Worm (Caenorhabditis elegans) whole organism, L1 larva: ENCODE data around the gene F49H12.2.

Source experiments
- C16A3.4 ChIP-seq: fragments of 150-350 bp; optimal IDR thresholded peaks from 2 replicates; lab custom pipeline; 2014; ENCODE audit warnings: missing biosample characterization, missing genetic modification characterization
- C34B4.2 ChIP-seq: sonication (generic microtip); optimal IDR thresholded peaks from 2 replicates; lab custom pipeline; 2017; ENCODE audit warnings: mild to moderate bottlenecking, missing genetic modification characterization, missing compliant biosample characterization
- F16B12.6 ChIP-seq: fragments of 150-350 bp; optimal IDR thresholded peaks from 2 replicates; lab custom pipeline; 2014; ENCODE audit warnings: missing biosample characterization, missing genetic modification characterization
- Y116A8C.19 ChIP-seq: sonication (generic microtip); optimal IDR thresholded peaks from 2 replicates; lab custom pipeline; 2016; ENCODE audit warnings: missing compliant biosample characterization, missing genetic modification characterization, borderline replicate concordance
- aha-1 ChIP-seq: fragments of 150-350 bp; optimal IDR thresholded peaks from 2 replicates; lab custom pipeline; 2014; ENCODE audit warnings: missing biosample characterization, missing genetic modification characterization
- alr-1 ChIP-seq: fragments of 200-800 bp; sonication (Bioruptor generic); optimal IDR thresholded peaks from 2 replicates; lab custom pipeline; 2018; ENCODE audit warnings: borderline replicate concordance, mild to moderate bottlenecking, missing genetic modification characterization, missing compliant biosample characterization
- blmp-1 ChIP-seq: fragments of 150-350 bp; optimal IDR thresholded peaks from 2 replicates; lab custom pipeline; 2014; ENCODE audit warnings: missing biosample characterization, missing genetic modification characterization
- ceh-63 ChIP-seq: fragments of 200-800 bp; sonication (Bioruptor generic); optimal IDR thresholded peaks from 2 replicates; lab custom pipeline; 2018; ENCODE audit warnings: mild to moderate bottlenecking, missing genetic modification characterization, missing compliant biosample characterization
- ceh-8 ChIP-seq: fragments of 200-800 bp; sonication (Bioruptor generic); optimal IDR thresholded peaks from 2 replicates; lab custom pipeline; 2018; ENCODE audit warnings: mild to moderate bottlenecking, missing genetic modification characterization, moderate library complexity, missing compliant biosample characterization
- ceh-82 ChIP-seq, 3 experiments: fragments of 150-350 bp in 1 of 3; sonication (generic microtip) in 2 of 3; optimal IDR thresholded peaks; 2 replicates each; lab custom pipeline; 2014 to 2017; ENCODE audit warnings: missing biosample characterization in 3 of 3, missing genetic modification characterization in 3 of 3
- ceh-88 ChIP-seq: fragments of 200-800 bp; sonication (Bioruptor generic); IDR thresholded peaks from 2 replicates; pipeline ENCODE4 v1.3.6; 2022; ENCODE audit warnings: missing genetic modification characterization, missing compliant biosample characterization
- ces-1 ChIP-seq: fragments of 150-350 bp; optimal IDR thresholded peaks from 2 replicates; lab custom pipeline; 2014; ENCODE audit warnings: missing biosample characterization, missing genetic modification reagents, missing genetic modification characterization
- dpl-1 ChIP-seq, 3 experiments: fragments of 150-350 bp in 2 of 3; sonication (generic microtip) in 1 of 3; optimal IDR thresholded peaks; 2 replicates each; lab custom pipeline; 2014 to 2017; ENCODE audit warnings: missing biosample characterization in 3 of 3, missing genetic modification characterization in 3 of 3, missing genetic modification reagents in 3 of 3
- dsc-1 ChIP-seq: sonication (generic microtip); optimal IDR thresholded peaks from 2 replicates; lab custom pipeline; 2016; ENCODE audit warnings: mild to moderate bottlenecking, missing genetic modification characterization, missing compliant biosample characterization
- efl-1 ChIP-seq, 4 experiments: fragments of 150-350 bp; optimal IDR thresholded peaks in 3 of 4; peaks in 1 of 4; 1 replicate in 1 of 4; 2 replicates in 3 of 4; lab custom pipeline; 2014; ENCODE audit warnings: missing biosample characterization in 2 of 4, missing genetic modification characterization in 2 of 4, missing genetic modification reagents in 2 of 4
- efl-3 ChIP-seq: fragments of 200-800 bp; sonication (Bioruptor generic); optimal IDR thresholded peaks from 2 replicates; lab custom pipeline; 2018; ENCODE audit warnings: mild to moderate bottlenecking, missing genetic modification characterization, missing compliant biosample characterization
- elt-2 ChIP-seq: sonication (generic microtip); optimal IDR thresholded peaks from 2 replicates; lab custom pipeline; 2016; ENCODE audit warnings: missing genetic modification characterization, mild to moderate bottlenecking, inconsistent platforms, missing compliant biosample characterization, missing genetic modification reagents
- elt-3 ChIP-seq, 6 experiments: fragments of 150-350 bp in 1 of 6; sonication (generic microtip); optimal IDR thresholded peaks; 2 replicates each; lab custom pipeline; 2017 to 2018; ENCODE audit warnings: missing biosample characterization in 6 of 6, missing genetic modification characterization in 6 of 6, inconsistent platforms in 1 of 6
- ets-5 ChIP-seq: fragments of 200-800 bp; sonication (Bioruptor generic); IDR thresholded peaks from 2 replicates; pipeline ENCODE4 v1.3.6; 2022; ENCODE audit warnings: missing genetic modification characterization, missing compliant biosample characterization
- grh-1 ChIP-seq: fragments of 200-800 bp; sonication (Bioruptor generic); IDR thresholded peaks from 2 replicates; pipeline ENCODE4 v1.3.6; 2022; ENCODE audit warnings: missing genetic modification reagents, missing genetic modification characterization, missing compliant biosample characterization
- hlh-4 ChIP-seq: sonication (generic microtip); optimal IDR thresholded peaks from 2 replicates; lab custom pipeline; 2016; ENCODE audit warnings: mild to moderate bottlenecking, missing genetic modification characterization, missing compliant biosample characterization
- jun-1 ChIP-seq: fragments of 150-350 bp; optimal IDR thresholded peaks from 2 replicates; lab custom pipeline; 2014; ENCODE audit warnings: missing biosample characterization, missing genetic modification reagents, missing genetic modification characterization
- lin-13 ChIP-seq: fragments of 150-350 bp; optimal IDR thresholded peaks from 2 replicates; lab custom pipeline; 2014; ENCODE audit warnings: missing biosample characterization, missing genetic modification reagents, missing genetic modification characterization
- lin-14 ChIP-seq: fragments of 200-800 bp; sonication (Bioruptor generic); optimal IDR thresholded peaks from 2 replicates; lab custom pipeline; 2018; ENCODE audit warnings: mild to moderate bottlenecking, missing genetic modification characterization, moderate library complexity, missing compliant biosample characterization
- lin-35 ChIP-seq, 2 experiments: fragments of 150-350 bp; optimal IDR thresholded peaks; 2 replicates each; lab custom pipeline; 2014; ENCODE audit warnings: missing biosample characterization in 2 of 2, missing genetic modification characterization in 2 of 2, missing genetic modification reagents in 2 of 2
- lir-3 ChIP-seq: sonication (generic microtip); optimal IDR thresholded peaks from 2 replicates; lab custom pipeline; 2016; ENCODE audit warnings: mild to moderate bottlenecking, missing genetic modification characterization, moderate library complexity, missing compliant biosample characterization; ENCODE audit not compliant: poor library complexity
- lsy-2 ChIP-seq, 2 experiments: fragments of 150-350 bp; optimal IDR thresholded peaks; 2 replicates each; lab custom pipeline; 2014; ENCODE audit warnings: missing biosample characterization in 2 of 2, missing genetic modification characterization in 2 of 2
- mab-9 ChIP-seq: fragments of 200-800 bp; sonication (Bioruptor generic); IDR thresholded peaks from 2 replicates; pipeline ENCODE4 v1.3.6; 2022; ENCODE audit warnings: missing genetic modification reagents, missing genetic modification characterization, missing compliant biosample characterization
- nhr-11 ChIP-seq: fragments of 150-350 bp; optimal IDR thresholded peaks from 2 replicates; lab custom pipeline; 2014; ENCODE audit warnings: missing biosample characterization, missing genetic modification characterization
- nhr-19 ChIP-seq: fragments of 200-800 bp; sonication (Bioruptor generic); conservative IDR thresholded peaks from 2 replicates; pipeline ENCODE4 v1.3.6; 2022; ENCODE audit warnings: missing genetic modification characterization, missing compliant biosample characterization
- nhr-20 ChIP-seq: sonication (generic microtip); optimal IDR thresholded peaks from 2 replicates; lab custom pipeline; 2016; ENCODE audit warnings: mild to moderate bottlenecking, missing genetic modification characterization, missing compliant biosample characterization
- nhr-237 ChIP-seq: fragments of 150-350 bp; optimal IDR thresholded peaks from 2 replicates; lab custom pipeline; 2014; ENCODE audit warnings: missing biosample characterization, missing genetic modification characterization
- nhr-28 ChIP-seq: fragments of 150-350 bp; optimal IDR thresholded peaks from 2 replicates; lab custom pipeline; 2014; ENCODE audit warnings: missing biosample characterization, missing genetic modification characterization
- nhr-77 ChIP-seq: fragments of 150-350 bp; optimal IDR thresholded peaks from 2 replicates; lab custom pipeline; 2014; ENCODE audit warnings: missing biosample characterization, missing genetic modification characterization
- nhr-84 ChIP-seq: sonication (generic microtip); optimal IDR thresholded peaks from 2 replicates; lab custom pipeline; 2017; ENCODE audit warnings: missing biosample characterization, missing genetic modification characterization
- nhr-85 ChIP-seq: sonication (generic microtip); peaks from one replicate; lab custom pipeline; 2016; ENCODE audit warnings: missing genetic modification characterization, inconsistent platforms, missing compliant biosample characterization
- pag-3 ChIP-seq: sonication (generic microtip); optimal IDR thresholded peaks from 2 replicates; lab custom pipeline; 2017; ENCODE audit warnings: missing genetic modification characterization, mild to moderate bottlenecking, missing compliant biosample characterization, antibody characterized with exemption, borderline replicate concordance; ENCODE audit not compliant: insufficient read depth
- snu-23 ChIP-seq: sonication (generic microtip); optimal IDR thresholded peaks from 2 replicates; lab custom pipeline; 2016; ENCODE audit warnings: missing genetic modification characterization, missing compliant biosample characterization
- sox-4 ChIP-seq: sonication (generic microtip); optimal IDR thresholded peaks from 2 replicates; lab custom pipeline; 2016; ENCODE audit warnings: missing genetic modification characterization, missing compliant biosample characterization
- sup-37 ChIP-seq: fragments of 200-800 bp; sonication (Bioruptor generic); optimal IDR thresholded peaks from 2 replicates; lab custom pipeline; 2018; ENCODE audit warnings: mild to moderate bottlenecking, missing genetic modification characterization, missing compliant biosample characterization
- tbx-2 ChIP-seq: sonication (generic microtip); optimal IDR thresholded peaks from 2 replicates; lab custom pipeline; 2016; ENCODE audit warnings: missing genetic modification characterization, missing compliant biosample characterization
- unc-130 ChIP-seq: fragments of 150-350 bp; optimal IDR thresholded peaks from 2 replicates; lab custom pipeline; 2017; ENCODE audit warnings: missing biosample characterization, missing genetic modification characterization, inconsistent platforms
- unc-30 ChIP-seq: sonication (generic microtip); optimal IDR thresholded peaks from 2 replicates; lab custom pipeline; 2017; ENCODE audit warnings: missing biosample characterization, missing genetic modification characterization
- unc-62 ChIP-seq: fragments of 150-350 bp; optimal IDR thresholded peaks from 2 replicates; lab custom pipeline; 2014; ENCODE audit warnings: missing biosample characterization, missing genetic modification reagents, missing genetic modification characterization
- unc-86 ChIP-seq: sonication (generic microtip); optimal IDR thresholded peaks from 2 replicates; lab custom pipeline; 2016; ENCODE audit warnings: missing genetic modification characterization, missing compliant biosample characterization
- xbp-1 ChIP-seq: sonication (generic microtip); optimal IDR thresholded peaks from 2 replicates; lab custom pipeline; 2016; ENCODE audit warnings: missing genetic modification characterization, missing compliant biosample characterization
- zag-1 ChIP-seq: fragments of 150-350 bp; optimal IDR thresholded peaks from 2 replicates; lab custom pipeline; 2014; ENCODE audit warnings: missing biosample characterization, missing genetic modification characterization
- ztf-4 ChIP-seq: fragments of 150-350 bp; optimal IDR thresholded peaks from 2 replicates; lab custom pipeline; 2014; ENCODE audit warnings: missing biosample characterization, missing genetic modification characterization

Gene F49H12.2

DNA sequence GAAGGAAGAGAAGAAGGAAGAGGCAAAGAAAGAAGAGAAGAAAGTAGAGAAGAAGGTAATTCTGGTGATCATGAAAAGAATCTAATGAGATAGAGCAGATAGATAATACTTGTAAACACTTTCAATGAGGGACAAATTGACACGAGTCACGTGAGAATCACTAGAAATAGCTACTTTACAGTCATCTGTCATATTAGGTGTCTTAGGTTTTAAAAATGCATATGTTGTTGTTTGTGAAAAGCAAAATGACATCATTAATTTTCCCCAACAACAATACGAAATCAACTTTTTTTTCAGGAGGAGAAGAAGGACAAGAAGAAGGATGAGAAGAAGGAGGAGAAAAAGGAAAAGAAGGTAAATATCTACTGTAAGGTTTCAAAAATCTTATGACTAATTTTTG, 9.9 kb upstream of the F49H12.2 start (continued):
- TF ChIP-seq sox-4 (tag; lab: Kevin White, UChicago): peak; percentile 2
- no peak for TF ChIP-seq ets-5
- no peak for TF ChIP-seq jun-1 (tag; lab: Kevin White, UChicago)
- no peak for TF ChIP-seq lir-3 (tag; lab: Kevin White, UChicago)
- TF ChIP-seq pag-3 (tag; lab: Kevin White, UChicago): no peak
- no peak for TF ChIP-seq unc-130
- no peak for TF ChIP-seq alr-1 (tag; lab: Kevin White, UChicago)
- TF ChIP-seq Y116A8C.19 (tag; lab: Kevin White, UChicago): no peak
- no peak for TF ChIP-seq C16A3.4
- TF ChIP-seq ceh-63 (GFP tag; lab: Kevin White, UChicago): no peak
- no peak for TF ChIP-seq mab-9 (GFP tag; lab: Robert Waterston, UW)
- peak; percentile 34; the same call in 1 of the 2 replicates for TF ChIP-seq nhr-19 (GFP tag; lab: Robert Waterston, UW)
- TF ChIP-seq F16B12.6: no peak
- TF ChIP-seq unc-86: no peak
- no peak for TF ChIP-seq blmp-1 (tag; lab: Kevin White, UChicago)
- TF ChIP-seq efl-3: no peak
- TF ChIP-seq aha-1 (tag; lab: Kevin White, UChicago): no peak
- TF ChIP-seq ces-1: no peak
- peak; percentile 14 for TF ChIP-seq dsc-1 (tag; lab: Kevin White, UChicago)
- TF ChIP-seq ceh-88 (GFP tag; lab: Robert Waterston, UW): no peak
- no peak for TF ChIP-seq dpl-1 (GFP tag; optimal IDR thresholded peaks at IDR 0.05; lab: Kevin White, UChicago)
- no peak for TF ChIP-seq xbp-1
- TF ChIP-seq unc-30: no peak
- TF ChIP-seq snu-23 (GFP tag; lab: Kevin White, UChicago): peak; percentile 63
- no peak for TF ChIP-seq elt-2 (tag; lab: Kevin White, UChicago)
- no peak for TF ChIP-seq nhr-11 (tag; lab: Kevin White, UChicago)
- no peak for TF ChIP-seq nhr-77
- TF ChIP-seq unc-62 (GFP tag; lab: Kevin White, UChicago): no peak
- TF ChIP-seq nhr-28 (tag; lab: Kevin White, UChicago): no peak
- TF ChIP-seq sup-37 (GFP tag; lab: Kevin White, UChicago): no peak
- no peak for TF ChIP-seq nhr-237 (tag; lab: Kevin White, UChicago)
- no peak for TF ChIP-seq ztf-4 (tag; lab: Kevin White, UChicago)
- TF ChIP-seq hlh-4 (tag; lab: Kevin White, UChicago): no peak
- peak in 1 of 6 experiments; percentile 43 for TF ChIP-seq elt-3 (tag; optimal IDR thresholded peaks at IDR 0.05; lab: Kevin White, UChicago)
- peak; percentile 26 for TF ChIP-seq tbx-2 (tag; lab: Kevin White, UChicago)
- TF ChIP-seq nhr-85 (tag; lab: Kevin White, UChicago): peak; percentile 95
- TF ChIP-seq ceh-82 (tag; optimal IDR thresholded peaks at IDR 0.05; lab: Kevin White, UChicago): no peak
- no peak for TF ChIP-seq ceh-8 (GFP tag; lab: Kevin White, UChicago)
- TF ChIP-seq lin-35 (GFP tag; optimal IDR thresholded peaks at IDR 0.05; lab: Kevin White, UChicago): peak; percentile 6 to 40
- no peak for TF ChIP-seq lsy-2 (tag; optimal IDR thresholded peaks at IDR 0.05; lab: Kevin White, UChicago)
- no peak for TF ChIP-seq lin-13 (GFP tag; lab: Kevin White, UChicago)
- TF ChIP-seq lin-14: peak; percentile 72
- no peak for TF ChIP-seq zag-1 (tag; lab: Kevin White, UChicago)
- TF ChIP-seq grh-1 (GFP tag; lab: Robert Waterston, UW): no peak
- no peak for TF ChIP-seq C34B4.2
- TF ChIP-seq nhr-84 (tag; lab: Kevin White, UChicago): no peak
- peak; percentile 71 for TF ChIP-seq nhr-20 (tag; lab: Kevin White, UChicago)
- no peak for TF ChIP-seq efl-1 (optimal IDR thresholded peaks at IDR 0.05; lab: Kevin White, UChicago)
- peak in 1 of 2 experiments; percentile 91 for TF ChIP-seq efl-1 (GFP tag; optimal IDR thresholded peaks at IDR 0.05 in 1 of 2; lab: Kevin White, UChicago)
- TF ChIP-seq, all 84 proteins: peak for 16
